Worm (Caenorhabditis elegans) whole organism, L4/young adult: ENCODE results near the gene zzz-1.

Source experiments
- W03F9.2 ChIP-seq: fragments of 150-350 bp; optimal IDR thresholded peaks from 2 replicates; lab custom pipeline; 2014; ENCODE audit warnings: missing biosample characterization, missing genetic modification characterization
- dao-5 ChIP-seq: sonication (generic microtip); optimal IDR thresholded peaks from 2 replicates; lab custom pipeline; 2016; ENCODE audit warnings: missing genotype, missing genetic modification characterization, moderate library complexity, missing compliant biosample characterization
- him-1 ChIP-seq: sonication (generic microtip); optimal IDR thresholded peaks from 2 replicates; lab custom pipeline; 2016; ENCODE audit warnings: missing genotype, missing genetic modification reagents, missing genetic modification characterization, missing compliant biosample characterization

The zzz-1 gene

DNA sequence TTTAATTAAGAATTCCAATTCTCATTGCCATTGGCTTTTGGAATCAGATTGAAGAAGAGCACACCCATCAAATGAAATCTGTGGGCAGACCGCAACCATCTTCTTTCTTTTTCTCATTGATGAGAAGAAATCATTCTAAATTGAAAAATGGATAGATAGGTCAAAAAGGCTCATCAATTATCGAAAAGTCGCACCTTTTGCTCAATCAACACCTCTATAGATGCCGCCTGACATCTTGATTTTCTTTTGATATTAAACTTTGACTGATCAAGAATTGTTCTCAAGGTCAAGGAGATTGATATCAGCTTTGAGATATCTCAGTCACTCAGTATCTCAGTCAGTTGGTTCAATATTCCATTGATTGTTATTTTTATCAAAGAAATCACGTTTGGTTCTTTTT lies 988 bp upstream of the zzz-1 start:
- TF ChIP-seq dao-5 (tag; lab: Kevin White, UChicago) (no peak), W03F9.2 (tag; lab: Kevin White, UChicago) (no peak), him-1 (tag; lab: Kevin White, UChicago) (no peak)

DNA sequence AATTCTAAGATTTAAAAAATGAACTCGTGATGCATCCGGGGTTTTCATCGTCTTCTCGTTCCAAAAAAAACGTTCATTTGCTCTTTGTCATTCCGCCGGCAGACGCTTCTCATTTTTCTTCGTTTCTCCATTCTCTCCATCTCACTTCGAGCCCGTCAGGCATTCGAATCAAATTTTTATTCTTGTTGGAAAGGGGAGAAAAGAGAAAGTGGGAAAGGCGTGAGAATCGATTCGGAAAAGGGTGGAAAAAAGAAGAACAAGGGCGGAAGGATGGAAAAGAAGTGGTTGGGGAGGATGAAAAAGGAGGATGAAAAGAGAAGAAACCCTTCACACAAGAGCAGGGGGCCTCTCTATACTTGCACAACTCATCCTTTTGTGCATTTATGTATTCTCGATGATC lies 4.2 kb downstream of the zzz-1 start:
- TF ChIP-seq dao-5 (tag; lab: Kevin White, UChicago) (no peak), him-1 (tag; lab: Kevin White, UChicago) (no peak), W03F9.2 (tag; lab: Kevin White, UChicago) (no peak)

DNA sequence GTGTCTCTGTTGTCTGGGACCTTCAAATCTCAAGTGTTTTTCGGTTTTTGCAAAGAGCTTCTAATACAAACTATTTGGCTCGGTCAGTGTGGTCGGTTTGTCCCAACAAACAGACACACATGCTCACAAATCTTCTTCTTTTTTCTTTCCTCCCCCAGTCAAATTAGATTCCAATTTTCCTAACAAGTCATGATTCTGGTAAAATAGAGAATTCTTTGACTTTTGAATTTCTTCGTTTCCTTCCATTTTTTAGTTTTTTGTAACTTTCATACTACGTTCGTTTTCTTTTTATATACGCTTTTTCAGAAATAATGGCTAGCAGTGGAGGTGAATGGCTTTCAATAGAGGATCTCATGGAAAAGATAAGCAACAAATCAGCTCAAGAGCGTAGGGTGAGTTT lies 5.2 kb downstream of the zzz-1 start, which contains the start of gene F32D8.15:
Gene F32D8.15, plus strand, starts transcription at position 301 of the 400 bp plus-strand sequence.
- TF ChIP-seq dao-5 (tag; lab: Kevin White, UChicago) = no peak
- TF ChIP-seq him-1 (tag; lab: Kevin White, UChicago) = no peak
- no peak for TF ChIP-seq W03F9.2 (tag; lab: Kevin White, UChicago)

DNA sequence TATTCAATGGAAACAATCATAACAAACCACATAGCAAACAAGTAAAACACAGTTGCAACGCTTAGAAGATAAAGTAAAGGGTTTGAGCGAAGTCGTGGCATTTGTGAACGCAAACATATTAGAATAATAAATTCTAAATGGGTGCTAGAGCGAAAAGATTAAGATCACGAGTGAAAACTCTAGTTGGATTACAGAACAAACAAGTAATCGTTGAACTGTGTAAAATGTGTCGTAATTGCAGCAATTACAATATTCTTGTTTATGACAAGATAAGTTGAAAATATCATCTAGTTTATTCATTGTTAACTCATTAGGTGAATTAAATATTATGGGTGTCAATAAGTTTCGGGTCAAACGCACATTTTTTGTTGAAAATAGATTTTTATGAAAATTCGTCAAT lies 6.3 kb downstream of the zzz-1 start, which contains the start of gene F32D8.8:
Gene F32D8.8, minus strand, starts transcription at position 101 of the 400 bp plus-strand sequence.
- TF ChIP-seq W03F9.2 (tag; lab: Kevin White, UChicago) (no peak), him-1 (tag; lab: Kevin White, UChicago) (no peak), dao-5 (tag; lab: Kevin White, UChicago) (no peak)

DNA sequence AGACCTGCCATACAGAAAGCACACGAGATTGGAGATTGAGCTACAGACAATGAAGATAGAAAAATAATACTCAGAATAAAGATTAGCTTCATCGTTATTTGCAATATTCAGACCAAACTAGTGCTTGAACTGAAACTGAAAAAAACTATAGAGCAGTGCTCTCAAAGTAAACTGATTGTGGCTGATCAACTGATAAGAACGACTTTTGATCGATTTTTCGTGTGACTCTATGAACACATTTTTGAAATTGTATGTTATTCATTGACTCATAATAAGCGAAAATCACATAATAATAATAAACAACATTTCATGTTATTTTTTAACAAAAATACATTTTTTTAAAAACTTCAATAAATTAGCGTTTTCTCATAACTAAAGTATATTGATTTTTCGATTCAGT lies 7.8 kb downstream of the zzz-1 start, which contains the start of gene spp-16:
Gene spp-16, minus strand, starts transcription at position 179 of the 400 bp plus-strand sequence.
- no peak for TF ChIP-seq him-1 (tag; lab: Kevin White, UChicago)
- TF ChIP-seq dao-5 (tag; lab: Kevin White, UChicago) = no peak
- no peak for TF ChIP-seq W03F9.2 (tag; lab: Kevin White, UChicago)

DNA sequence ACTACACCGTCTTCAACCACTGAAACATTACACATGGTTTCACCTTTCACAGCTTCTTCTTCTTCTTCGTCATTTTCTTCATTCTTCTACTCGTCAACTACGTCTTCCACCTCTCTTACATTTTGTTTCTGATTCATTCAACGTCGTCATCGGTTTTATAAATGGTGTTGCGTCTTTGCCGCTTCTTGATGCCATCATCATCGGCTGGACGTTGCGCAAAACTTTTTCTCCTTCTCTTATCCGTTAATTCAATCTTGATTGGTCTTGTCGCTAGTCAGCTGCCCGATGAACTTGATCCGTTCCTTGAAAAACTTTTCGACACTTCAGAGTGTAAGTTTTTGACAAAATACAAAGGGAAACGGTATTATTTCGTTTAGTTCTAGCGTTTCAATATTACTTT lies 10.3 kb downstream of the zzz-1 start:
- TF ChIP-seq dao-5 (tag; lab: Kevin White, UChicago) = no peak
- TF ChIP-seq W03F9.2 (tag; lab: Kevin White, UChicago) = no peak
- TF ChIP-seq him-1 (tag; lab: Kevin White, UChicago) = no peak

DNA sequence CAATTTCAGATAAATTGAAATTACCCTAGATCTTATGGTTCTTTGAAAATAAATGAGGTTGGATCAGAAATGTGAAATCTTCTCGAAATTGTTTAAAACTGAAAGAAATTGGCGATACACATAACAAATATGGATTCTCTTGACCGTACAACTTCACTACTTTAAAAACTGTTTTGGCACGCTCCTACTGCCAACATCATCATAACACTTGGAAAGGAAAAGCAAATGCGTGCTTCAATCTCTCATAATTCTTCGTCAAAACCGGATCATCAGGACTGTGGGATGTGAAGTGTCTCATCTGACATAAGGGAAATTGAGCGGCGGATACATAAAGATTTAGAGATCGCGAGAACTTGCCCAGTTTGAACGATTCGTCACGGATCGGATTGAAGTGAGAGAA lies 10.9 kb downstream of the zzz-1 start, which contains the start of gene F32D8.7:
Gene F32D8.7, plus strand, starts transcription at position 329 of the 400 bp plus-strand sequence.
- TF ChIP-seq him-1 (tag; lab: Kevin White, UChicago) = no peak
- no peak for TF ChIP-seq W03F9.2 (tag; lab: Kevin White, UChicago)
- TF ChIP-seq dao-5 (tag; lab: Kevin White, UChicago) = no peak

DNA sequence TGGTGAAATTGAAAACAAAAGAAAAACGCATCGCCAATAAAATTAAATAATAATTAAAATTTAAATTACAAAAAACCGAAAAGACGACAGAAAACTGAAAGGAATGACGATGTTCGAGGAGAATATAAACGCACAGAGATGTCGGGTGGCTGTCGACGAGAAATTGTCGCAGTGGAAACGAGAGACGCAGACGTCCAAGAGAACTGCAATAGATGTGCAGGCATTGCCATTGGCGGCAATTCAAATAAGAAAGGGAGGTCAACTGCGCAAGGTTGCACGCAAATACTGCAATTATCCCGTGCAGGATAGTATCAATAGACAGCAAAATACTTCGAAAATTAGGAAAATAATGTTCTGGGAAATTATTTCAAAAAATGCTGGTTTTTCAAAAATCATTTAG lies 11.8 kb downstream of the zzz-1 start:
- TF ChIP-seq him-1 (tag; lab: Kevin White, UChicago) (peak; percentile 97), W03F9.2 (tag; lab: Kevin White, UChicago) (peak; percentile 97), dao-5 (tag; lab: Kevin White, UChicago) (peak; percentile 43)

DNA sequence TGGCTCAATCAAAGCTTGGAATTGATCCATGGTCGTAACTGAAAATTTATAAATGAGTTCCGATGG lies 12.0 kb downstream of the zzz-1 start, which contains the start of gene sec-61.G:
Gene sec-61.G, minus strand, starts transcription at position 38 of the 66 bp plus-strand sequence.
- TF ChIP-seq W03F9.2 (tag; lab: Kevin White, UChicago) (no peak), him-1 (tag; lab: Kevin White, UChicago) (no peak), dao-5 (tag; lab: Kevin White, UChicago) (no peak)

DNA sequence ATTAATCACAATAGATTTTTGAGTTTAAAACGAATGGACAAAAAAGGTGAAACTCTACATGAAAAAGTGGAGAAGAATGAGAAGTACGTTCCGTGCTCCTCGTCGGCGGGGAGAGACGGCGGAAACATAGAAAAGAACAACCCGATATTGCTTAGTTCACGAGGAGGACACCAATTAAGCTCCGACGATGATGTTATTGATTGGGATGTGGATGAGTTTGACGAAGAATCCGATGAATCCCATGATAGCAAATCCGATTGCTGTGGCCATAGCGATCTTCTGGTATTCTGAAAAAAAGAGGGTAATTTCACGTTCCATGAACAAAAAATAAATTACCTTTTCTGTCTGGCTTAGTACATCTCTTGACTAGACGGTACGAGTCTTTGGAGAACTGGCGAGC lies 12.3 kb downstream of the zzz-1 start:
- no peak for TF ChIP-seq W03F9.2 (tag; lab: Kevin White, UChicago)
- no peak for TF ChIP-seq him-1 (tag; lab: Kevin White, UChicago)
- no peak for TF ChIP-seq dao-5 (tag; lab: Kevin White, UChicago)

DNA sequence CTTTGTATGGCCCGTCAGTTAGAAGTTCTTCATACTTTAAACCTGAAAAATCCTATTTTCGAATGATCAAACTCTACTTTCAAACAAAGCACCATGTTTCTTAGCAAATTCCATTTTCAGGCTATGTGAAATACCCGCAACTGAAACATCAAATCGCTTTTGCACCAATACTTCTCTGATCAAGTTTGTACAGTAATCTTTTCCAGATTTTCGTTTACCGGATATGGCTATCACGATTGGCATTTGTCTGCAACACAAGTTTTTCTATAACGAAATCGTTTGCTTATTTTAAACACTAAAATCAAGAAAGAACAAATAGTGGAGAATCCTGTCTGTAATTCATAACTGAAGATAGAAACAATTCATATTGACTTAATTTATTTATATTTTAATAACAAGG lies 12.7 kb downstream of the zzz-1 start, which contains the start of gene F32D8.13:
Gene F32D8.13, minus strand, starts transcription at position 249 of the 400 bp plus-strand sequence.
- TF ChIP-seq W03F9.2 (tag; lab: Kevin White, UChicago) = no peak
- TF ChIP-seq dao-5 (tag; lab: Kevin White, UChicago) = no peak
- no peak for TF ChIP-seq him-1 (tag; lab: Kevin White, UChicago)

DNA sequence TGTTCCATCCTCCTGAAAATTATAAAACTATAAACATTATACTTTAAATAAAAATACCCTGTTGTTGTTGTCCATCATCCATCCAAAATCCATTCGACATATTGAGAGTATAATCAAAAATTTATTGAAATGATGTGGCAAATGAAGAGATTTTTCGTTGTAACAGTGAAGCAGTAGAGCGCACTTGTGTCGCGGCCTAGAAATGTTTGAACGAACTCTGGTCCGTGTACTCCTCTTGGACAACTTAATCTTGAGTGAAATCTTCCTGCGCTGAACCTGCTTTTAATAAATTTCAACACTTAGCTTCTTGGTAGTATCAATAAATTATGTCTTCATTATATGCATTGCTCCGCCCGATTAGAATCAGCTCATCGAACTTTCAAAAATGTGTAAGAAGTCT lies 14.4 kb downstream of the zzz-1 start, which contains the start of the genes F32D8.14 and F32D8.5:
Gene F32D8.14, minus strand, starts transcription at position 188 of the 400 bp plus-strand sequence.
Gene F32D8.5, plus strand, starts transcription at position 200 of the 400 bp plus-strand sequence.
- TF ChIP-seq dao-5 (tag; lab: Kevin White, UChicago) (no peak), W03F9.2 (tag; lab: Kevin White, UChicago) (peak; percentile 92), him-1 (tag; lab: Kevin White, UChicago) (peak; percentile 33)

DNA sequence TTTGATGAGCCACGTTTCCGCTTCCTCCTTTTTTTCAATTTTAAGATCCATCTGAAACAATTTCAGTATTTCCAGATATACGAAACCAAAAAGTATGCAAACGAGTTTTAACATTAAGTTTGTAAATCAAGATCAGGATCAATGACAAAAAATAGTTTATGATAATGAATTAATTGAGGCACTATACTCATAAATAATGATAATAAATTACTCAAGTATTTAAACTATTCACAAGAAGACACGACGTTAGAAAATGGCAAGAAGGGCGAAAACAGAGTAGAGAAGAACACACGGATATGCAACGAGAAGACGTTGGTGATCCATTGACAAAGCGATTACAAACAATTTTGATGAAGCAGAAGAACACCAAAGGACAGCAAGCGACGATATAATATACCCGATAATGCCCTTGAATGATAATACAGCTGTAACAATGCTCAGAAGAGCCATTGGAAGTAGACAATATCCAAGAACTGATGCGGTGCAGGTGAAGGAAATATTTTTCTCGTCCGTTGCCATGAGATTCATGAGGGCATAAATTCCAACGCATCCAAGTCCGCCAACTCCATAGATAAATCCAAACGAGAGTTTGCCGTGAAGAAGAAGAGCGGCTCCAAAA lies 15.4 kb downstream of the zzz-1 start, which contains the start of gene F32D8.4:
Gene F32D8.4, minus strand, starts transcription at position 51 of the 619 bp plus-strand sequence.
- TF ChIP-seq W03F9.2 (tag; lab: Kevin White, UChicago) = no peak
- no peak for TF ChIP-seq dao-5 (tag; lab: Kevin White, UChicago)
- no peak for TF ChIP-seq him-1 (tag; lab: Kevin White, UChicago)

DNA sequence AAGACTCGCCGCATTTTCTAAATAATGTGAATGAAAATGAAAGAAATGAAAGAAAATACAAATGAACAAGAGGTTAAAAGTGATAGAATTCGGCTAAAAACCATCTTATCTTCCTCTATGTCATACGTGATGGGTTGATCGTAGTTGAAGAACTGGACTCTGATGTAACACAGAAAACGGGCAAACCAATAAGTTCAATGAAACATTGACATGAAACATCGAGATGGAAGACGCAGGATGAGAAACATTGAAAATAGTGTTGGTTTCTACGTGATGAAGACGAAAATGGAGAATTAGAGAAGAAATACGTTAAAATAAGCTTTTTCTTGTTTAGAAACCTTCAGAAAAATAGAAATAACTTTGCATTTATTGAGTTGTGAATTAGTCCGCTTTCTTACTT lies 18.0 kb downstream of the zzz-1 start, which contains the start of gene F32D8.12:
Gene F32D8.12, minus strand, starts transcription at position 48 of the 400 bp plus-strand sequence.
- TF ChIP-seq W03F9.2 (tag; lab: Kevin White, UChicago) = no peak
- TF ChIP-seq him-1 (tag; lab: Kevin White, UChicago) = no peak
- TF ChIP-seq dao-5 (tag; lab: Kevin White, UChicago) = no peak
